Fruit fly (Drosophila melanogaster) whole organism, prepupa: ENCODE measurements around the gene CG33644.

ENCODE experiments used
- Blimp-1 ChIP-seq: fragments of 200-800 bp; sonication (Bioruptor generic); optimal IDR thresholded peaks from 3 replicates; lab custom pipeline; 2017; ENCODE audit warnings: missing biosample characterization, missing genetic modification characterization, mild to moderate bottlenecking, moderate library complexity, missing genetic modification reagents
- CG10631 ChIP-seq: fragments of 200-800 bp; sonication (Bioruptor generic); optimal IDR thresholded peaks from 2 replicates; lab custom pipeline; 2016; ENCODE audit warnings: missing biosample characterization, missing genetic modification characterization
- CG10669 ChIP-seq: fragments of 200-800 bp; sonication (Bioruptor generic); optimal IDR thresholded peaks from 3 replicates; lab custom pipeline; 2018; ENCODE audit warnings: missing biosample characterization, mild to moderate bottlenecking, missing genetic modification characterization, moderate library complexity
- CG11294 ChIP-seq: fragments of 200-800 bp; sonication (Bioruptor generic); IDR thresholded peaks from 2 replicates; pipeline ENCODE4 v1.3.6; 2022; ENCODE audit warnings: missing biosample characterization, missing genetic modification characterization
- CG11902 ChIP-seq: fragments of 200-800 bp; sonication (Bioruptor generic); optimal IDR thresholded peaks from 3 replicates; lab custom pipeline; 2016; ENCODE audit warnings: missing biosample characterization, missing genetic modification characterization
- CG15336 ChIP-seq: fragments of 200-800 bp; sonication (Bioruptor generic); IDR thresholded peaks from 2 replicates; pipeline ENCODE4 v1.3.6; 2022; ENCODE audit warnings: missing biosample characterization, missing genetic modification characterization
- CG1621 ChIP-seq: fragments of 200-800 bp; sonication (Bioruptor generic); optimal IDR thresholded peaks from 3 replicates; lab custom pipeline; 2018; ENCODE audit warnings: missing biosample characterization, mild to moderate bottlenecking, missing genetic modification characterization
- CG16779 ChIP-seq: fragments of 200-800 bp; sonication (Bioruptor generic); optimal IDR thresholded peaks from 3 replicates; lab custom pipeline; 2017; ENCODE audit warnings: missing biosample characterization, mild to moderate bottlenecking, missing genetic modification characterization
- CG3032 ChIP-seq: fragments of 200-800 bp; optimal IDR thresholded peaks from 2 replicates; lab custom pipeline; 2019; ENCODE audit warnings: missing biosample characterization, mild to moderate bottlenecking, missing genetic modification characterization, moderate library complexity
- CG31627 ChIP-seq: fragments of 200-800 bp; sonication (Bioruptor generic); optimal IDR thresholded peaks from 3 replicates; lab custom pipeline; 2016; ENCODE audit warnings: missing biosample characterization, missing genetic modification characterization
- CG4318 ChIP-seq: fragments of 200-800 bp; sonication (Bioruptor generic); optimal IDR thresholded peaks from 3 replicates; lab custom pipeline; 2017; ENCODE audit warnings: missing biosample characterization, mild to moderate bottlenecking, missing genetic modification characterization
- CG6163 ChIP-seq: fragments of 200-800 bp; sonication (Bioruptor generic); IDR thresholded peaks from 3 replicates; pipeline ENCODE4 v1.3.6; 2022; ENCODE audit warnings: missing biosample characterization, missing genetic modification characterization
- CG6276 ChIP-seq: fragments of 200-800 bp; sonication (Bioruptor generic); optimal IDR thresholded peaks from 2 replicates; lab custom pipeline; 2017; ENCODE audit warnings: missing biosample characterization, mild to moderate bottlenecking, missing genetic modification characterization
- CG6792 ChIP-seq: fragments of 200-800 bp; sonication (Bioruptor generic); optimal IDR thresholded peaks from 3 replicates; lab custom pipeline; 2016; ENCODE audit warnings: missing biosample characterization, missing genetic modification characterization
- CG6808 ChIP-seq: fragments of 200-800 bp; sonication (Bioruptor generic); optimal IDR thresholded peaks from 3 replicates; lab custom pipeline; 2017; ENCODE audit warnings: missing biosample characterization, missing genetic modification characterization, mild to moderate bottlenecking, moderate library complexity, missing genetic modification reagents
- CG6854 ChIP-seq: fragments of 200-800 bp; sonication (Bioruptor generic); optimal IDR thresholded peaks from 2 replicates; lab custom pipeline; 2017; ENCODE audit warnings: missing biosample characterization, mild to moderate bottlenecking, missing genetic modification characterization
- CG8319 ChIP-seq: fragments of 200-800 bp; sonication (Bioruptor generic); optimal IDR thresholded peaks from 3 replicates; lab custom pipeline; 2016; ENCODE audit warnings: missing biosample characterization, missing genetic modification characterization
- CG8632 ChIP-seq: fragments of 200-800 bp; sonication (Bioruptor generic); optimal IDR thresholded peaks from 3 replicates; lab custom pipeline; 2016; ENCODE audit warnings: missing biosample characterization, missing genetic modification characterization
- CG9139 ChIP-seq: fragments of 200-800 bp; sonication (Bioruptor generic); optimal IDR thresholded peaks from 3 replicates; lab custom pipeline; 2017; ENCODE audit warnings: missing biosample characterization, mild to moderate bottlenecking, missing genetic modification characterization
- Eip78C ChIP-seq: fragments of 200-800 bp; sonication (Bioruptor generic); peaks from one replicate; lab custom pipeline; 2016; ENCODE audit warnings: missing biosample characterization, missing genetic modification characterization
- Eip93F ChIP-seq: fragments of 200-800 bp; sonication (Bioruptor generic); optimal IDR thresholded peaks from 2 replicates; lab custom pipeline; 2016; ENCODE audit warnings: missing biosample characterization, mild to moderate bottlenecking, missing genetic modification characterization
- Ets21C ChIP-seq: fragments of 200-800 bp; sonication (Bioruptor generic); optimal IDR thresholded peaks from 3 replicates; lab custom pipeline; 2016; ENCODE audit warnings: missing biosample characterization, missing genetic modification characterization
- Gug ChIP-seq: fragments of 200-800 bp; sonication (Bioruptor generic); IDR thresholded peaks from 2 replicates; pipeline ENCODE4 v1.3.6; 2022; ENCODE audit warnings: missing biosample characterization, missing genetic modification characterization
- Hr38 ChIP-seq: sonication (Bioruptor generic); optimal IDR thresholded peaks from 2 replicates; lab custom pipeline; 2016; ENCODE audit warnings: missing biosample characterization, missing genetic modification characterization
- Hr39 ChIP-seq: fragments of 200-800 bp; sonication (Bioruptor generic); optimal IDR thresholded peaks from 2 replicates; lab custom pipeline; 2016; ENCODE audit warnings: missing biosample characterization, missing genetic modification characterization
- Met ChIP-seq: fragments of 200-800 bp; sonication (Bioruptor generic); optimal IDR thresholded peaks from 3 replicates; lab custom pipeline; 2016; ENCODE audit warnings: missing biosample characterization, missing genetic modification characterization
- OdsH ChIP-seq: fragments of 200-800 bp; sonication (Bioruptor generic); optimal IDR thresholded peaks from 3 replicates; lab custom pipeline; 2016; ENCODE audit warnings: missing biosample characterization, missing genetic modification characterization
- Smox ChIP-seq: fragments of 200-800 bp; sonication (Bioruptor generic); optimal IDR thresholded peaks from 3 replicates; lab custom pipeline; 2016; ENCODE audit warnings: missing biosample characterization, missing genetic modification characterization
- Sox102F ChIP-seq: fragments of 200-800 bp; sonication (Bioruptor generic); optimal IDR thresholded peaks from 2 replicates; lab custom pipeline; 2016; ENCODE audit warnings: missing biosample characterization, mild to moderate bottlenecking, missing genetic modification characterization
- Sox14 ChIP-seq: fragments of 200-800 bp; sonication (Bioruptor generic); optimal IDR thresholded peaks from 3 replicates; lab custom pipeline; 2016; ENCODE audit warnings: missing biosample characterization, missing genetic modification characterization
- achi ChIP-seq: fragments of 200-800 bp; sonication (Bioruptor generic); optimal IDR thresholded peaks from 3 replicates; lab custom pipeline; 2016; ENCODE audit warnings: missing biosample characterization, missing genetic modification characterization
- cyc ChIP-seq: fragments of 200-800 bp; sonication (Bioruptor generic); optimal IDR thresholded peaks from 3 replicates; lab custom pipeline; 2016; ENCODE audit warnings: missing biosample characterization, missing genetic modification characterization
- eg ChIP-seq: fragments of 200-800 bp; sonication (Bioruptor generic); IDR thresholded peaks from 3 replicates; pipeline ENCODE4 v1.3.6; 2022; ENCODE audit warnings: missing biosample characterization, missing genetic modification characterization
- esn ChIP-seq: fragments of 200-800 bp; sonication (Bioruptor generic); optimal IDR thresholded peaks from 2 replicates; lab custom pipeline; 2016; ENCODE audit warnings: missing biosample characterization, mild to moderate bottlenecking, missing genetic modification characterization, moderate library complexity
- fd59A ChIP-seq: fragments of 200-800 bp; sonication (Bioruptor generic); optimal IDR thresholded peaks from 2 replicates; lab custom pipeline; 2017; ENCODE audit warnings: missing biosample characterization, mild to moderate bottlenecking, missing genetic modification characterization, missing genetic modification reagents
- net ChIP-seq: fragments of 200-800 bp; sonication (Bioruptor generic); optimal IDR thresholded peaks from 3 replicates; lab custom pipeline; 2016; ENCODE audit warnings: missing biosample characterization, missing genetic modification characterization
- salr ChIP-seq, 2 experiments: fragments of 200-800 bp; sonication (Bioruptor generic); optimal IDR thresholded peaks; 3 replicates each; lab custom pipeline; 2016 to 2018; ENCODE audit warnings: missing biosample characterization in 2 of 2, missing genetic modification characterization in 2 of 2, mild to moderate bottlenecking in 1 of 2
- svp ChIP-seq: fragments of 200-800 bp; sonication (Bioruptor generic); peaks from one replicate; lab custom pipeline; 2016; ENCODE audit warnings: missing biosample characterization, missing genetic modification characterization
- vri ChIP-seq: fragments of 200-800 bp; sonication (Bioruptor generic); optimal IDR thresholded peaks from 3 replicates; lab custom pipeline; 2016; ENCODE audit warnings: missing biosample characterization, mild to moderate bottlenecking, missing genetic modification characterization

CG33644 gene

DNA sequence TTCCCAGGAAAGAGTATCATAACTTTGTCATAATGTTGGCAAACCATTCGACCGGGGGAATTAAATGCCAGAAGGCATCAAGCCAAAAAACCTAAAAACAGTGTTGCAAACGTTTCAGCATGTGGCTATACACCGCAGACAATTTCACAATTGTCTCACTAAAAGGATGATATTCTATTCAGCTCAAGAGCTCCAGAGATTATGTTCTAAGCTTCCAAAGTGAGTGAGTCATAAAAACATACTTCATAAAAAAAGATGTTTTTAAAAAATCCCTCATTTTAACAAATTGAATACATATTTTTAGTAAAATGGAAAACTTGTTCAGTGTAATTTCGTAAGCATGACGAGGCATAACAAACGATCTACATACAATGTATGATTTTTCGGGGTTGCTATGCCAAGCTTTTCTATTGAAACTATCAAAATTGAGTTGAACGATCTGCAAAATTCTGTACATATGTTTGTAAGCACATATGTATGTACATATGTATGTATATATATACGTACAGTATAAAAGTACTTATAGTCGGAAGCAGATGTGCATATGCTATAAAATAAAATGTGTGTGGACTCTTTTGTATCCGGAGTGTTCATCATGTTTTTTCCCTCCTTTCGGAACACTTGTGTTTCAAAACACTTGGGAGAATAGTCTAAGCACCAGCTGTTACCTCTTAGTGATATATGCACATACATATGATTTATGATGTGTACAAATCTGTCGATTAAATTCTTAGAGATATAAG, 16.8 kb upstream of the CG33644 start (continued):
- TF ChIP-seq Ets21C (GFP tag; lab: Kevin White, UChicago) (no peak), CG4318 (GFP tag; lab: Kevin White, UChicago) (no peak), CG6792 (no peak), Met (GFP tag; lab: Kevin White, UChicago) (no peak), salr (GFP tag; optimal IDR thresholded peaks at IDR 0.05; lab: Kevin White, UChicago) (no peak), achi (GFP tag; lab: Kevin White, UChicago) (no peak), cyc (GFP tag; lab: Kevin White, UChicago) (peak; percentile 55), CG10631 (GFP tag; lab: Kevin White, UChicago) (no peak), Eip93F (GFP tag; lab: Kevin White, UChicago) (no peak), Sox102F (GFP tag; lab: Kevin White, UChicago) (no peak), CG8632 (GFP tag; lab: Kevin White, UChicago) (no peak), esn (no peak), CG3032 (tag; lab: Kevin White, UChicago) (peak; percentile 10), CG6808 (no peak), vri (GFP tag; lab: Kevin White, UChicago) (no peak), Gug (GFP tag; lab: Robert Waterston, UW) (no peak), CG8319 (GFP tag; lab: Kevin White, UChicago) (no peak), CG9139 (no peak), CG31627 (GFP tag; lab: Kevin White, UChicago) (no peak)

DNA sequence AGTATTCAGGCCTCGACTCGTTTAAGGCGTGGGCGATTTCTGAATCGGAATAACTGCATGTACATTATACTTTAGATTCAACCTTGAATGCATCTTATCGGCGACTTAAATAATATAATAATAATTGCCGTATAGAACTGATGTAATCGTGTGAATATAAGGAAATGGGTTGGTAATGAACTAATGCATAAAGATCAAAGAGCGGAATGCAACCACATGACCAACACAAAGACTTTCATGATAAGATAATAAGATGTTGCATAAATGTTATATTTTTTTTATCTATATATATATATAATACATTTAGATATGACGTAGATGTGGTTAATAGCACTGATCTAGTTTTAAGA, 16.2 kb upstream of the CG33644 start:
- TF ChIP-seq svp (no peak), vri (GFP tag; lab: Kevin White, UChicago) (peak; percentile 78)

DNA sequence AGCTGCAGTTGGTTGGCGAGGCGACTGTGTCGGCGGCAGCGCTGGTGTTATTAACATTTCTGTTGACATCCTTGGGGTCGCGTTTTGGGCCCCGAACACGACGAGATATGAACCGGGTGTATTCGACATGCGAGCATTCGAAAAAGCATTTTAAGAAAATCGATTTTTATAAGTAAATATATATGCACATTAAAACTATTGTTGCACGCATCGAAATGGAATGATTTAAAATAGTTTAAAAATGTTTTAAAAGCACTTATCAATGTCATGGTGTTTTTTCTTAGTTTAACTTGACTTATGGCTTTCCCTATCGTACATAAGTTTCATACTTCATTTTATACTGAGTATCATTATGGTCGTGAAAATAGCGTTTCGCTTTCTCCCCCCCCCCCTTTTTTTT, 10.1 kb upstream of the CG33644 start:
- peak; percentile 61 for TF ChIP-seq Eip78C (GFP tag; lab: Kevin White, UChicago)
- TF ChIP-seq Hr39 (GFP tag; lab: Kevin White, UChicago) = peak; percentile 7
- TF ChIP-seq svp = peak; percentile 69
- peak; percentile 0 for TF ChIP-seq OdsH (GFP tag; lab: Kevin White, UChicago)
- no peak for TF ChIP-seq Gug (GFP tag; lab: Robert Waterston, UW)

DNA sequence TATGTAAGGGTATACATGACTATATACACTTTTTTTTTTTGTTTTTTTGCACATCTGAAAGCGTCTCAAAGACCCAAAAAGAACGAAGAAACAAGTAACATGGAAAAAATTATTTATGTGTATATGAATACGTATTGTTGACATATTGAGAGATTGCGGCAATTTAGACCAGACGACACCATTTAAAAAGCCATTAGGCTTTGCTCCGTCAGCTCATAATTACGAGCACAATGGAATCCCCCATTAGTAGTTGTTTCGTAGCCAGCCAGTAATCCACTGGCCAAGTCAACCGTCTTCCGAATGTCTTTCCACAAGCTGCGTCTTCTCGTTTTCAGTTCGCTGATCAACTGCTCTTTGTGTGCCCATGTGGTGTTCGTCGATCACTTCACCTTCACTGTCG, 4.3 kb upstream of the CG33644 start, which contains the start of gene CG33640:
Gene CG33640 (plus strand): TSS at position 301 of the 400 bp plus-strand sequence.
- TF ChIP-seq eg (no peak), CG31627 (GFP tag; lab: Kevin White, UChicago) (no peak), Smox (GFP tag; lab: Kevin White, UChicago) (no peak), Eip93F (GFP tag; lab: Kevin White, UChicago) (no peak), Hr39 (GFP tag; lab: Kevin White, UChicago) (no peak), CG1621 (no peak), CG6163 (GFP tag; lab: Robert Waterston, UW) (no peak), CG6854 (GFP tag; lab: Kevin White, UChicago) (no peak), CG6276 (no peak), fd59A (no peak)

DNA sequence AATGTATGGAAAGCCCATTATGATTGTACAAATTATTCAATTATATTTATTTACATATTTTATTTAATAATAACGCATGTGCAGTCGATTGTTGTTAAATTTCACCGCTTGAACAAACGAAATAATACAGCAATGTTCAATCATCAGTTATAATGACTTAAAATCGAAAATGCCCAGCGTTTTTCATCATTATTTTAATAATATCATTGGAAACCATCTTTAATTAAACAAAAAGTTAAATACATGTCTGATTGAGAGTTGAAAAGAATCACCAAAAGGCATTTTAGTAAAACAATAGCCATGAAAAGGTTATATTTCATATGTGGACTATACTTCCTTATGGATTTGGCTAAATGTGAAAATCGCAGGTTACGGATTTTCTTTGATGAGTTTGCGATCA, 3.1 kb upstream of the CG33644 start, which contains the start of gene CG33641:
Gene CG33641 (plus strand): TSS at position 301 of the 400 bp plus-strand sequence.
- TF ChIP-seq net (GFP tag; lab: Kevin White, UChicago) (no peak), CG8319 (GFP tag; lab: Kevin White, UChicago) (no peak), CG10631 (GFP tag; lab: Kevin White, UChicago) (no peak)
- TF ChIP-seq, all 60 proteins: peak for 0

DNA sequence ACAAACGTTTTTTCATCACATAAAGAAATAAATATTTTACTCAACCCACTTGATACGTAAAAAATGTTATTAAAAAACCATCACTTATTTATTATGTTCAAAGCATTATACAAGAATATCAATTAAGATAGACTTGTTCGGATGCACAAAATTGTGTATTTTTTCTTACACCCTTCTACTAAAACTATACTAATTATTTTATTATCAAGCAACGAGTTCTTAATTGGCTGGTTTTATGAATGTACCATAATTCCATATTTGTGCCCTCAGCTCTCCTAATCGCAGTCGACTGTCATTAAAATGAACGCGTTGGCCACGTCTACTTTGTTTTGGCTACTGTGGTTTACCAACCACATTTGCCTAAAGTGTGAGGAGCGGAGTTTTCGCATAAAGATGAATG, 2.2 kb upstream of the CG33644 start, which contains the start of gene CG33642:
Gene CG33642 (plus strand): TSS at position 301 of the 400 bp plus-strand sequence.
- no peak for TF ChIP-seq CG15336 (GFP tag; lab: Robert Waterston, UW)
- TF ChIP-seq CG16779 (tag; lab: Kevin White, UChicago) = no peak
- TF ChIP-seq CG10669 = no peak
- TF ChIP-seq CG11294 (GFP tag; lab: Robert Waterston, UW) = no peak
- no peak for TF ChIP-seq vri (GFP tag; lab: Kevin White, UChicago)
- no peak for TF ChIP-seq CG11902 (GFP tag; lab: Kevin White, UChicago)
- TF ChIP-seq CG31627 (GFP tag; lab: Kevin White, UChicago) = no peak
- no peak for TF ChIP-seq Smox (GFP tag; lab: Kevin White, UChicago)
- no peak for TF ChIP-seq Sox102F (GFP tag; lab: Kevin White, UChicago)
- no peak for TF ChIP-seq Sox14 (GFP tag; lab: Kevin White, UChicago)
- TF ChIP-seq Blimp-1 = no peak
- TF ChIP-seq Hr38 (GFP tag; lab: Kevin White, UChicago) = no peak
